Fruit fly (Drosophila melanogaster) whole organism, embryonic: Measurements from ENCODE around the gene CG1764.

Source experiments
- CG10979 ChIP-seq: fragments of 200-800 bp; sonication (Bioruptor generic); optimal IDR thresholded peaks from 2 replicates; lab custom pipeline; 2018; ENCODE audit warnings: missing biosample characterization, mild to moderate bottlenecking, missing genetic modification characterization, moderate library complexity
- CG11504 ChIP-seq: fragments of 200-800 bp; sonication (Bioruptor generic); optimal IDR thresholded peaks from 3 replicates; lab custom pipeline; 2019; ENCODE audit warnings: missing biosample characterization, mild to moderate bottlenecking, missing genetic modification characterization, moderate library complexity
- CG12942 ChIP-seq: fragments of 200-800 bp; sonication (Bioruptor generic); optimal IDR thresholded peaks from 3 replicates; lab custom pipeline; 2016; ENCODE audit warnings: missing biosample characterization, missing genetic modification characterization
- CG13296 ChIP-seq: fragments of 200-800 bp; sonication (Bioruptor generic); optimal IDR thresholded peaks from 3 replicates; lab custom pipeline; 2018; ENCODE audit warnings: missing biosample characterization, mild to moderate bottlenecking, missing genetic modification characterization
- CG13624 ChIP-seq: fragments of 200-800 bp; sonication (Bioruptor generic); optimal IDR thresholded peaks from 2 replicates; lab custom pipeline; 2016; ENCODE audit warnings: missing biosample characterization, missing genetic modification characterization
- CG15601 ChIP-seq: fragments of 200-800 bp; sonication (Bioruptor generic); optimal IDR thresholded peaks from 3 replicates; lab custom pipeline; 2019; ENCODE audit warnings: missing biosample characterization, mild to moderate bottlenecking, missing genetic modification characterization, moderate library complexity
- CG16863 ChIP-seq: fragments of 200-800 bp; sonication (Bioruptor generic); optimal IDR thresholded peaks from 3 replicates; lab custom pipeline; 2016; ENCODE audit warnings: missing biosample characterization, missing genetic modification characterization
- CG17912 ChIP-seq: fragments of 200-800 bp; sonication (Bioruptor generic); optimal IDR thresholded peaks from 2 replicates; lab custom pipeline; 2018; ENCODE audit warnings: missing biosample characterization, mild to moderate bottlenecking, missing genetic modification characterization
- CG18011 ChIP-seq: fragments of 200-800 bp; sonication (Bioruptor generic); optimal IDR thresholded peaks from 2 replicates; lab custom pipeline; 2017; ENCODE audit warnings: missing biosample characterization, missing genetic modification characterization, mild to moderate bottlenecking, moderate library complexity, missing genotype
- CG2129 ChIP-seq: fragments of 200-800 bp; sonication (Bioruptor generic); IDR thresholded peaks from 2 replicates; pipeline ENCODE4 v1.3.6; 2022; ENCODE audit warnings: missing biosample characterization, missing genetic modification characterization; ENCODE audit not compliant: partially characterized antibody
- CG2678 ChIP-seq: fragments of 200-800 bp; sonication (Bioruptor generic); optimal IDR thresholded peaks from 3 replicates; lab custom pipeline; 2019; ENCODE audit warnings: missing biosample characterization, mild to moderate bottlenecking, missing genetic modification characterization, moderate library complexity
- CG31441 ChIP-seq: fragments of 200-800 bp; sonication (Bioruptor generic); IDR thresholded peaks from 2 replicates; pipeline ENCODE4 v1.3.6; 2022; ENCODE audit warnings: missing biosample characterization, missing genetic modification characterization
- CG3163 ChIP-seq: fragments of 200-800 bp; sonication (Bioruptor generic); optimal IDR thresholded peaks from 3 replicates; lab custom pipeline; 2016; ENCODE audit warnings: missing biosample characterization, missing genetic modification characterization
- CG32772 ChIP-seq: fragments of 200-800 bp; sonication (Bioruptor generic); IDR thresholded peaks from 2 replicates; pipeline ENCODE4 v1.3.6; 2022; ENCODE audit warnings: missing biosample characterization, missing genetic modification characterization
- CG33213 ChIP-seq: fragments of 200-800 bp; sonication (Bioruptor generic); optimal IDR thresholded peaks from 3 replicates; lab custom pipeline; 2016; ENCODE audit warnings: missing biosample characterization, missing genetic modification characterization
- CG43689 ChIP-seq: fragments of 200-800 bp; sonication (Bioruptor generic); IDR thresholded peaks from 2 replicates; pipeline ENCODE4 v1.3.6; 2022; ENCODE audit warnings: missing biosample characterization, missing genetic modification characterization
- CG7839 ChIP-seq: fragments of 200-800 bp; sonication (Bioruptor generic); optimal IDR thresholded peaks from 3 replicates; lab custom pipeline; 2018; ENCODE audit warnings: missing biosample characterization, mild to moderate bottlenecking, missing genetic modification characterization, moderate library complexity
- CG7928 ChIP-seq: fragments of 200-800 bp; sonication (Bioruptor generic); optimal IDR thresholded peaks from 2 replicates; lab custom pipeline; 2017; ENCODE audit warnings: missing biosample characterization, mild to moderate bottlenecking, missing genetic modification characterization
- CG8290 ChIP-seq, 3 experiments: fragments of 200-800 bp; sonication (Bioruptor generic); optimal IDR thresholded peaks; 2 replicates each; lab custom pipeline; 2016 to 2019; ENCODE audit warnings: missing biosample characterization in 3 of 3, missing genetic modification characterization in 3 of 3, mild to moderate bottlenecking in 2 of 3, moderate library complexity in 1 of 3
- CG9797 ChIP-seq: fragments of 200-800 bp; sonication (Bioruptor generic); optimal IDR thresholded peaks from 3 replicates; lab custom pipeline; 2018; ENCODE audit warnings: missing biosample characterization, mild to moderate bottlenecking, missing genetic modification characterization
- D19B ChIP-seq: fragments of 200-800 bp; sonication (Bioruptor generic); optimal IDR thresholded peaks from 2 replicates; lab custom pipeline; 2017; ENCODE audit warnings: missing biosample characterization, mild to moderate bottlenecking, missing genetic modification characterization
- Dref ChIP-seq: fragments of 200-800 bp; sonication (Bioruptor generic); IDR thresholded peaks from 2 replicates; pipeline ENCODE4 v1.3.6; 2022; ENCODE audit warnings: missing biosample characterization, missing genetic modification characterization
- Drgx ChIP-seq: fragments of 200-800 bp; sonication (Bioruptor generic); IDR thresholded peaks from 2 replicates; pipeline ENCODE4 v1.3.6; 2022; ENCODE audit warnings: missing biosample characterization, missing genetic modification characterization
- HLH4C ChIP-seq: fragments of 200-800 bp; sonication (Bioruptor generic); IDR thresholded peaks from 3 replicates; pipeline ENCODE4 v1.3.6; 2022; ENCODE audit warnings: missing biosample characterization, missing genetic modification characterization; ENCODE audit not compliant: partially characterized antibody
- Hand ChIP-seq: fragments of 200-800 bp; sonication (Bioruptor generic); optimal IDR thresholded peaks from 2 replicates; lab custom pipeline; 2017; ENCODE audit warnings: mild to moderate bottlenecking, missing biosample characterization, missing genetic modification reagents, missing genetic modification characterization
- Hr3 ChIP-seq: fragments of 200-800 bp; sonication (Bioruptor generic); optimal IDR thresholded peaks from 3 replicates; lab custom pipeline; 2016; ENCODE audit warnings: missing biosample characterization, missing genetic modification characterization
- Mrtf ChIP-seq: fragments of 200-800 bp; sonication (Bioruptor generic); IDR thresholded peaks from 3 replicates; pipeline ENCODE4 v1.3.6; 2022; ENCODE audit warnings: missing biosample characterization, missing genetic modification characterization
- Rx ChIP-seq: fragments of 200-800 bp; sonication (Bioruptor generic); IDR thresholded peaks from 2 replicates; pipeline ENCODE4 v1.3.6; 2022; ENCODE audit warnings: missing biosample characterization, missing genetic modification characterization
- Usf ChIP-seq: fragments of 200-800 bp; sonication (Bioruptor generic); optimal IDR thresholded peaks from 2 replicates; lab custom pipeline; 2017; ENCODE audit warnings: missing genotype, missing biosample characterization, missing genetic modification characterization
- Xrp1 ChIP-seq: fragments of 200-800 bp; sonication (Bioruptor generic); IDR thresholded peaks from 2 replicates; pipeline ENCODE4 v1.3.6; 2022; ENCODE audit warnings: missing biosample characterization, missing genetic modification characterization
- ap ChIP-seq: fragments of 200-800 bp; sonication (Bioruptor generic); IDR thresholded peaks from 2 replicates; pipeline ENCODE4 v1.3.6; 2022; ENCODE audit warnings: missing biosample characterization, missing genetic modification characterization
- bsh ChIP-seq, 2 experiments: fragments of 200-800 bp; sonication (Bioruptor generic); optimal IDR thresholded peaks; 2 replicates each; lab custom pipeline; 2017 to 2018; ENCODE audit warnings: mild to moderate bottlenecking in 2 of 2, missing biosample characterization in 2 of 2, missing genetic modification characterization in 2 of 2, moderate library complexity in 1 of 2
- cato ChIP-seq: fragments of 200-800 bp; sonication (Bioruptor generic); optimal IDR thresholded peaks from 2 replicates; lab custom pipeline; 2016; ENCODE audit warnings: missing biosample characterization, missing genetic modification characterization, borderline replicate concordance
- chif ChIP-seq, 2 experiments: fragments of 200-800 bp; sonication (Bioruptor generic); optimal IDR thresholded peaks; 3 replicates each; lab custom pipeline; 2016; ENCODE audit warnings: missing biosample characterization in 2 of 2, missing genetic modification characterization in 2 of 2
- chinmo ChIP-seq: fragments of 200-800 bp; sonication (Bioruptor generic); IDR thresholded peaks from 4 replicates; pipeline ENCODE4 v1.3.6; 2022; ENCODE audit warnings: missing biosample characterization, missing genetic modification characterization; ENCODE audit not compliant: partially characterized antibody
- da ChIP-seq: fragments of 200-800 bp; sonication (Bioruptor generic); optimal IDR thresholded peaks from 2 replicates; lab custom pipeline; 2016; ENCODE audit warnings: missing biosample characterization, missing genetic modification characterization
- esg ChIP-seq: fragments of 200-800 bp; sonication (Bioruptor generic); conservative IDR thresholded peaks from 2 replicates; pipeline ENCODE4 v1.3.6; 2022; ENCODE audit warnings: missing biosample characterization, missing genetic modification characterization
- gsb ChIP-seq: fragments of 200-800 bp; sonication (Bioruptor generic); IDR thresholded peaks from 2 replicates; pipeline ENCODE4 v1.3.6; 2022; ENCODE audit warnings: missing biosample characterization, missing genetic modification characterization
- gt ChIP-seq: fragments of 200-800 bp; sonication (Bioruptor generic); IDR thresholded peaks from 2 replicates; pipeline ENCODE4 v1.3.6; 2022; ENCODE audit warnings: missing biosample characterization, missing genetic modification characterization
- kah ChIP-seq: fragments of 200-800 bp; sonication (Bioruptor generic); optimal IDR thresholded peaks from 2 replicates; lab custom pipeline; 2018; ENCODE audit warnings: missing biosample characterization, mild to moderate bottlenecking, missing genetic modification characterization
- klu ChIP-seq: fragments of 200-800 bp; sonication (Bioruptor generic); IDR thresholded peaks from 2 replicates; pipeline ENCODE4 v1.3.6; 2022; ENCODE audit warnings: missing biosample characterization, missing genetic modification characterization
- mam ChIP-seq: fragments of 200-800 bp; sonication (Bioruptor generic); optimal IDR thresholded peaks from 3 replicates; lab custom pipeline; 2016; ENCODE audit warnings: missing biosample characterization, missing genetic modification characterization
- pan ChIP-seq, 4 experiments: fragments of >200 bp in 3 of 4; fragments of 200-800 bp in 1 of 4; sonication (Bioruptor generic) in 1 of 4; optimal IDR thresholded peaks in 3 of 4; IDR thresholded peaks in 1 of 4; 2 replicates each; pipeline versions ENCODE4 v1.3.6 to Lab custom; 2017 to 2022; ENCODE audit warnings: missing biosample characterization in 2 of 4, missing genetic modification characterization in 2 of 4, mixed read lengths in 1 of 4
- run ChIP-seq: fragments of 200-800 bp; sonication (Bioruptor generic); optimal IDR thresholded peaks from 3 replicates; lab custom pipeline; 2018; ENCODE audit warnings: missing biosample characterization, mild to moderate bottlenecking, missing genetic modification characterization
- sob ChIP-seq: fragments of 200-800 bp; sonication (Bioruptor generic); IDR thresholded peaks from 2 replicates; pipeline ENCODE4 v1.3.6; 2022; ENCODE audit warnings: missing biosample characterization, missing genetic modification characterization
- sqz ChIP-seq: fragments of 200-800 bp; sonication (Bioruptor generic); optimal IDR thresholded peaks from 3 replicates; lab custom pipeline; 2018; ENCODE audit warnings: missing biosample characterization, mild to moderate bottlenecking, missing genetic modification characterization
- sr ChIP-seq: fragments of 200-800 bp; sonication (Bioruptor generic); IDR thresholded peaks from 3 replicates; pipeline ENCODE4 v1.3.6; 2022; ENCODE audit warnings: missing biosample characterization, missing genetic modification characterization
- tio ChIP-seq: fragments of 200-800 bp; sonication (Bioruptor generic); optimal IDR thresholded peaks from 2 replicates; lab custom pipeline; 2017; ENCODE audit warnings: missing biosample characterization, missing genetic modification characterization, inconsistent platforms
- trh ChIP-seq: fragments of 200-800 bp; sonication (Bioruptor generic); optimal IDR thresholded peaks from 2 replicates; lab custom pipeline; 2016; ENCODE audit warnings: missing biosample characterization, missing genetic modification characterization
- wek ChIP-seq: fragments of 200-800 bp; sonication (Bioruptor generic); optimal IDR thresholded peaks from 3 replicates; lab custom pipeline; 2018; ENCODE audit warnings: missing biosample characterization, mild to moderate bottlenecking, missing genetic modification characterization, moderate library complexity

Gene CG1764

dm6 chrX:13329572-13330046 is 27.4 kb upstream of the CG1764 start, which contains the start of gene Prx2 (continued):
- TF ChIP-seq CG16863 = no peak
- no peak for TF ChIP-seq Xrp1
- TF ChIP-seq CG10979 (tag; lab: Kevin White, UChicago) = no peak
- no peak for TF ChIP-seq Hand (GFP tag; lab: Kevin White, UChicago)
- TF ChIP-seq CG33213 (GFP tag; lab: Kevin White, UChicago) = peak; percentile 22
- TF ChIP-seq Usf = no peak
- no peak for TF ChIP-seq Rx
- TF ChIP-seq gt (GFP tag; lab: Robert Waterston, UW) = no peak
- TF ChIP-seq run (tag; lab: Kevin White, UChicago) = no peak
- TF ChIP-seq chif (GFP tag; optimal IDR thresholded peaks at IDR 0.05; lab: Kevin White, UChicago) = no peak
- peak; percentile 3 for TF ChIP-seq CG7839
- no peak for TF ChIP-seq CG43689 (GFP tag; lab: Robert Waterston, UW)
- no peak for TF ChIP-seq esg
- peak; percentile 1 for TF ChIP-seq Hr3 (GFP tag; lab: Kevin White, UChicago)
- TF ChIP-seq CG17912 (GFP tag; lab: Kevin White, UChicago) = no peak
- TF ChIP-seq CG13296 = peak; percentile 38
- TF ChIP-seq CG31441 = no peak
- TF ChIP-seq mam = peak; percentile 36
- no peak for TF ChIP-seq trh
- TF ChIP-seq chinmo (GFP tag; lab: Robert Waterston, UW) = peak; percentile 85; the same call in 2 of the 4 replicates
- TF ChIP-seq ap (GFP tag; lab: Robert Waterston, UW) = no peak
- TF ChIP-seq pan (optimal IDR thresholded peaks at IDR 0.05; lab: Kevin White, UChicago) = no peak
- TF ChIP-seq pan (GFP tag; optimal IDR thresholded peaks at IDR 0.05 in 1 of 2, IDR thresholded peaks at IDR 0.05 in 1 of 2) = no peak
- TF ChIP-seq CG7928 (GFP tag; lab: Kevin White, UChicago) = peak; percentile 95
- no peak for TF ChIP-seq CG15601 (tag; lab: Kevin White, UChicago)
- TF ChIP-seq sqz (GFP tag; lab: Kevin White, UChicago) = no peak
- no peak for TF ChIP-seq gsb (GFP tag; lab: Robert Waterston, UW)
- TF ChIP-seq CG18011 (GFP tag; lab: Kevin White, UChicago) = no peak
- no peak for TF ChIP-seq CG2678 (tag; lab: Kevin White, UChicago)
- no peak for TF ChIP-seq tio (GFP tag; lab: Kevin White, UChicago)
- TF ChIP-seq Dref (GFP tag; lab: Robert Waterston, UW) = peak; percentile 91
- TF ChIP-seq D19B (GFP tag; lab: Kevin White, UChicago) = no peak
- TF ChIP-seq bsh (GFP tag; optimal IDR thresholded peaks at IDR 0.05; lab: Kevin White, UChicago) = no peak
- no peak for TF ChIP-seq sr
- TF ChIP-seq CG13624 = no peak
- peak; percentile 29; the same call in 1 of the 2 replicates for TF ChIP-seq CG2129
- TF ChIP-seq wek = no peak
- TF ChIP-seq CG9797 = peak; percentile 46
- TF ChIP-seq cato (GFP tag; lab: Kevin White, UChicago) = no peak
- TF ChIP-seq klu (GFP tag; lab: Robert Waterston, UW) = 0 out of 2 replicates have a peak, but pooled peaks have one; percentile 23
- TF ChIP-seq kah (GFP tag; lab: Kevin White, UChicago) = no peak
- no peak for TF ChIP-seq CG32772 (GFP tag; lab: Robert Waterston, UW)
- no peak for TF ChIP-seq CG8290 (GFP tag; optimal IDR thresholded peaks at IDR 0.05; lab: Kevin White, UChicago)
- TF ChIP-seq CG8290 (tag; optimal IDR thresholded peaks at IDR 0.05; lab: Kevin White, UChicago) = peak in 1 of 2 experiments; percentile 66
- TF ChIP-seq CG3163 (GFP tag; lab: Kevin White, UChicago) = peak; percentile 11
- TF ChIP-seq sob (GFP tag; lab: Robert Waterston, UW) = peak; percentile 32; the same call in 1 of the 2 replicates
- peak; percentile 48 for TF ChIP-seq CG11504 (tag; lab: Kevin White, UChicago)
- TF ChIP-seq da (GFP tag; lab: Kevin White, UChicago) = no peak
- peak; percentile 74 for TF ChIP-seq HLH4C
- no peak for TF ChIP-seq Mrtf (GFP tag; lab: Robert Waterston, UW)
- no peak for TF ChIP-seq CG12942 (GFP tag; lab: Kevin White, UChicago)
- peak; percentile 14; the same call in 1 of the 2 replicates for TF ChIP-seq Drgx (GFP tag; lab: Robert Waterston, UW)
